Worm (Caenorhabditis elegans): ENCODE results near the gene acer-1.

The acer-1 gene

DNA sequence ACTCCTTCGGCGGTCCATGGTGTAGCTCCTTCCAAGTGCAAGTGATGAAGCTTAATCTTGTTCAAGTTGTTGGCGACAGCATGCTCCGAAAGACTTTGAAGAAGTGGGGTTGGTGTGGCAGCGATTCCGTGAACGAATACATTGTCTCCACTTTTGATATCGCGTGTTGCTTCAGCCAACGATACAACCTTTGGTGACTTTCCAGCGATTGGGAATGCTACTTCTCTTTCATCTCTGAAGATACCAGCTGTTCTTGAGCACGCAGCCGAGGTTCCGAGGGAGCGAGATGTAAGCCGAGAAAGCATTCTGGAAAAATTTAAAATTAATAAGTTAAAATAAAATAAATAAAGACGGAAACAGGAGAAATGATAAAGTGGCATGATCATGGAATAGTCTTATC is at the start of gene acer-1:
TSS of gene acer-1 (minus strand) at position 306 of the 400 bp plus-strand sequence.
- TF ChIP-seq ref-1 (GFP tag; conservative IDR thresholded peaks at IDR 0.05) (no peak), ztf-23 (GFP tag; IDR thresholded peaks at IDR 0.05) (no peak), klf-2 (GFP tag; conservative IDR thresholded peaks at IDR 0.05) (no peak), T22C8.4 (GFP tag; IDR thresholded peaks at IDR 0.05) (no peak), tab-1 (GFP tag; IDR thresholded peaks at IDR 0.05) (no peak), cog-1 (tag; optimal IDR thresholded peaks at IDR 0.05) (no peak), med-1 (GFP tag; optimal IDR thresholded peaks at IDR 0.05; ENCODE audit: insufficient read depth) (no peak), flt-1 (GFP tag; IDR thresholded peaks at IDR 0.05) (no peak), ztf-29 (GFP tag; IDR thresholded peaks at IDR 0.05) (no peak)

DNA sequence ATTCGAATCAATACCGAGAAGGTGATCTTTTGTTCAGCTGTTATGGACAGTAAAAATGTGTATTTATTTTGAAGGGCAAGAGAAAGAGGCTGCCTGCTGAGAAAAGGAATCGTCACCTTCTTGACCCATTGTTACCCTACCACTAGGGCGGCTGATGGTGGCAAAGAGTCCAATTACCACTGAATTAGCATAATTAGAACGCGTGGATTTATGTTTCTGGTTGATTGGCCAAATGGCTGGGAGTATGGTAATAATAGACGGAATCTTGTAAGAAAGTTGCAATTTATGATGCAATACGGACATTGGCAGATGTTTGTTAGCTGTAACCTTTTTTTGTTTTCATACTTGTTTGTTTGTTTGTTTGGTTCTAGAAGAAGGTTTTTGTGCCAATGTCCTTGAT is 49.7 kb upstream of the acer-1 start:
- TF ChIP-seq ref-1 (GFP tag; conservative IDR thresholded peaks at IDR 0.05) = no peak
- peak; percentile 38; the same call in 1 of the 2 replicates for TF ChIP-seq tab-1 (GFP tag; IDR thresholded peaks at IDR 0.05)
- TF ChIP-seq cog-1 (tag; optimal IDR thresholded peaks at IDR 0.05) = no peak
- no peak for TF ChIP-seq ztf-29 (GFP tag; IDR thresholded peaks at IDR 0.05)
- no peak for TF ChIP-seq T22C8.4 (GFP tag; IDR thresholded peaks at IDR 0.05)
- no peak for TF ChIP-seq ztf-23 (GFP tag; IDR thresholded peaks at IDR 0.05)
- TF ChIP-seq klf-2 (GFP tag; conservative IDR thresholded peaks at IDR 0.05) = no peak
- 0 out of 2 replicates have a peak, but pooled peaks have one; percentile 7 for TF ChIP-seq flt-1 (GFP tag; IDR thresholded peaks at IDR 0.05)
- no peak for TF ChIP-seq med-1 (GFP tag; optimal IDR thresholded peaks at IDR 0.05; ENCODE audit: insufficient read depth)

DNA sequence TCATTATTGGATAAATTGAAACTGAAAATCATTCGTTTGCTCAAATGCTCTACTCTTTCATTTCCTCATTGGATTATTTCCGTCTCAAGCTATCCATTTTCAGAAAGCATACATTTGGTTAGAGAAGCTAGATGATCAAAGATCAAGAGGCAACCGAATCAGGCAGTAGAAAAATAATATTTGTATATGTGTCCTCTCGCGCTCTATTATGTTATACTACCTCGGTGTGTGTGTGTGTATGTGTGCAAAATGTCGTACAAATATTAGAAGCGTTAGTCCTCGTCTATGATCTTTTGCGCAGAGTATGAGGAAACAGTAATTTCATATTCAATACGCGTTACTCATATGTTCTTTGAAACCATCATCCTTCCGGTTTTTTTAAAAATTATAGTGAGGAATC is 46.9 kb upstream of the acer-1 start:
- TF ChIP-seq T22C8.4 (GFP tag; IDR thresholded peaks at IDR 0.05) (no peak), med-1 (GFP tag; optimal IDR thresholded peaks at IDR 0.05; ENCODE audit: insufficient read depth) (peak; percentile 9)

DNA sequence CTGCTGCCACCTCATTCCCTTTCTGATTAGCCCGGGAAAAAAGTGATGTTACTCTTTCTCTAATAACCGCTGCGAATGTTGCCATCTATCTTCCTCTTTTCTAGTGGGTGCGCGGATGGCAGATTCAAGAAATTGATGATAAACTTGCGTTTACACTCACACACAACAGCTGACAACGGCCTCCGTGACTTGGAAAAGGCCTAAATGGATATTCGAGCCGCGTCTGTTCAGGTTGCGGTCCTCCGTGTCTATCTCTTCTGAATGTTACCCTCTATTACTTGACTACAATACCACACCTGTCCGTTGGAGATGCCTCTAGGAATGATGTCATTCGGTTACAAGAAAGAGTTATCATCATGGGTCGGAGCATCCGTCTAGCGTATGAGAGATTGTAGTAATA is 46.3 kb upstream of the acer-1 start:
- no peak for TF ChIP-seq ztf-29 (GFP tag; IDR thresholded peaks at IDR 0.05)
- no peak for TF ChIP-seq ref-1 (GFP tag; conservative IDR thresholded peaks at IDR 0.05)
- TF ChIP-seq cog-1 (tag; optimal IDR thresholded peaks at IDR 0.05) = no peak
- TF ChIP-seq T22C8.4 (GFP tag; IDR thresholded peaks at IDR 0.05) = no peak
- TF ChIP-seq flt-1 (GFP tag; IDR thresholded peaks at IDR 0.05) = no peak
- TF ChIP-seq med-1 (GFP tag; optimal IDR thresholded peaks at IDR 0.05; ENCODE audit: insufficient read depth) = no peak
- TF ChIP-seq klf-2 (GFP tag; conservative IDR thresholded peaks at IDR 0.05) = no peak
- TF ChIP-seq ztf-23 (GFP tag; IDR thresholded peaks at IDR 0.05) = no peak
- TF ChIP-seq tab-1 (GFP tag; IDR thresholded peaks at IDR 0.05) = no peak

DNA sequence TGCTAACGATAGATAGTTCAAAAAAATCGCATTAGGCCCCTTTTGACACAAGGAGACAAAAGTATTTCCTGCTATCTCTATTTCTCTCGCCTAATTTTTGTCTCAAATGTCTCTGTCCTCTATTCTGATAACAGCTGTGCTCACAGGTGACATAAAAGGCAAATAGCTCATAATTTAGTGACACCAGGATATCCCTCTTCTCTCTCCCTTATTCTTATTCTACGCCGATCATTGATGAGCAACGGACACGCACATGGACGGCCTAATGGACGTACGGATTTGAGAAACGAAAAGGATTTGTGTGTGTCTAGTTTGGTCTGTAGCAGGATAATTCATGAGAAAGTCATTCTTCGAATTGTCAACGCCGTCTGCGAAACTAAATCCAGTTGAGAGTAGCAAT is 45.8 kb upstream of the acer-1 start:
- no peak for TF ChIP-seq med-1 (GFP tag; optimal IDR thresholded peaks at IDR 0.05; ENCODE audit: insufficient read depth)
- TF ChIP-seq T22C8.4 (GFP tag; IDR thresholded peaks at IDR 0.05) = no peak
- TF ChIP-seq flt-1 (GFP tag; IDR thresholded peaks at IDR 0.05) = no peak
- no peak for TF ChIP-seq ref-1 (GFP tag; conservative IDR thresholded peaks at IDR 0.05)
- TF ChIP-seq klf-2 (GFP tag; conservative IDR thresholded peaks at IDR 0.05) = no peak
- no peak for TF ChIP-seq ztf-23 (GFP tag; IDR thresholded peaks at IDR 0.05)
- no peak for TF ChIP-seq tab-1 (GFP tag; IDR thresholded peaks at IDR 0.05)
- no peak for TF ChIP-seq ztf-29 (GFP tag; IDR thresholded peaks at IDR 0.05)

DNA sequence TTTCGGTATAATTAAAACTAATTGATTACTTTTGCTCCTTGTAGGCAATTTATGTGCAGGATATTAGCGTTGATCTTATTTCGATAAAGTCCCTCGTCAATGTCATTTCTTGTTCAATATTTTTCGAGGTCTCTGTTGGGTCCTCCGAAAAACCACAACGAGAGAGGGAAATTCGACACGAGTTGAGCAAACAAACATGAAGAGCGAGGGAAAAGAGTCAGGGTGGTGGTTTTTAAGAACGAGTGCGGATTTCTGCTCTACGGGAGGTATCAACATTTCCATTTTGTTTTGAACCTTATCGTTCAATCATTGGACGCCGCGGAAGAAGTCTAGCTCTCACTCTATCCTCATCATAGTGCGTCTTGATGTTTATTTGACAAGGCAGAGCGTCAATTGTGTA is 44.5 kb upstream of the acer-1 start:
- TF ChIP-seq flt-1 (GFP tag; IDR thresholded peaks at IDR 0.05) (no peak), cog-1 (tag; optimal IDR thresholded peaks at IDR 0.05) (no peak), med-1 (GFP tag; optimal IDR thresholded peaks at IDR 0.05; ENCODE audit: insufficient read depth) (no peak)

DNA sequence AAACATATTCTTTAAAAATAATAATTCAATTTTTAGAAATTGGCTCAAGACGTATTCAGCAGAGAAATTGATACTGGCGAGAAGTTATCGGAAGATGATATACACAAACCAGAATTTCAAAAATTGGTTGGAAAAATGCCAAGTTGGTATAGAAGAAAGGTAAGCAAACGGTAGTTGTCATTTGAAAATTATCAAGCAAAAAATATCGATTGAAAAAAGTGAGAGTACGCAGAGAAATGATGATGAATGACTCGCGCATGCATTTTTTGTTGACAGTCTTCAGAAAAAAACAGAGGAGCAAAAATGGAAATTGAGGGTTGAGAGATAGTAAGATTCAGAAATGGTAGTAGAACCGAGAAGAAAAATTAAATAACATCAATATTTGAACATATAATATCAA is 42.8 kb upstream of the acer-1 start:
- TF ChIP-seq T22C8.4 (GFP tag; IDR thresholded peaks at IDR 0.05) = no peak
- no peak for TF ChIP-seq klf-2 (GFP tag; conservative IDR thresholded peaks at IDR 0.05)
- TF ChIP-seq tab-1 (GFP tag; IDR thresholded peaks at IDR 0.05) = no peak
- no peak for TF ChIP-seq ztf-23 (GFP tag; IDR thresholded peaks at IDR 0.05)
- no peak for TF ChIP-seq cog-1 (tag; optimal IDR thresholded peaks at IDR 0.05)
- TF ChIP-seq flt-1 (GFP tag; IDR thresholded peaks at IDR 0.05) = no peak
- TF ChIP-seq med-1 (GFP tag; optimal IDR thresholded peaks at IDR 0.05; ENCODE audit: insufficient read depth) = no peak
- no peak for TF ChIP-seq ref-1 (GFP tag; conservative IDR thresholded peaks at IDR 0.05)
- no peak for TF ChIP-seq ztf-29 (GFP tag; IDR thresholded peaks at IDR 0.05)

DNA sequence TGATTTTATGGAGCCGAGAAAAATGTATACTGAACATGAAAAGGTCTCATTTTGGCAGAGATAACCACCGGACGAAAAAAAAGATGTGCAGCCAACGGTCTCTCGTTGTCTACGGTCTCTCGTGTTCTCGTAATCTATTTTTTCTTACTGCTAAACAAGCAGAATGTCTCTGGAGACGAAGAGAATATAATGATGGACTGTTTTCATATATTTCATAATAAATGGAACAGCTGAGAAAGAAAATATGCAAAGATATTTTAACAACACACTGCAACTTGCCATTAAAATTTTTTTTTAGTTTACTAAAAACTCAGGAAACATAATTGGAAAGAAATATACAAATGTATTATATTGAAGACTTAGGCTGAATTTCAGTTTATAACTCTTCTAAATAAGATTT is 39.9 kb upstream of the acer-1 start:
- no peak for TF ChIP-seq cog-1 (tag; optimal IDR thresholded peaks at IDR 0.05)
- no peak for TF ChIP-seq ref-1 (GFP tag; conservative IDR thresholded peaks at IDR 0.05)
- no peak for TF ChIP-seq T22C8.4 (GFP tag; IDR thresholded peaks at IDR 0.05)
- no peak for TF ChIP-seq klf-2 (GFP tag; conservative IDR thresholded peaks at IDR 0.05)
- no peak for TF ChIP-seq tab-1 (GFP tag; IDR thresholded peaks at IDR 0.05)
- TF ChIP-seq flt-1 (GFP tag; IDR thresholded peaks at IDR 0.05) = no peak
- TF ChIP-seq med-1 (GFP tag; optimal IDR thresholded peaks at IDR 0.05; ENCODE audit: insufficient read depth) = no peak
- no peak for TF ChIP-seq ztf-23 (GFP tag; IDR thresholded peaks at IDR 0.05)
- TF ChIP-seq ztf-29 (GFP tag; IDR thresholded peaks at IDR 0.05) = no peak

DNA sequence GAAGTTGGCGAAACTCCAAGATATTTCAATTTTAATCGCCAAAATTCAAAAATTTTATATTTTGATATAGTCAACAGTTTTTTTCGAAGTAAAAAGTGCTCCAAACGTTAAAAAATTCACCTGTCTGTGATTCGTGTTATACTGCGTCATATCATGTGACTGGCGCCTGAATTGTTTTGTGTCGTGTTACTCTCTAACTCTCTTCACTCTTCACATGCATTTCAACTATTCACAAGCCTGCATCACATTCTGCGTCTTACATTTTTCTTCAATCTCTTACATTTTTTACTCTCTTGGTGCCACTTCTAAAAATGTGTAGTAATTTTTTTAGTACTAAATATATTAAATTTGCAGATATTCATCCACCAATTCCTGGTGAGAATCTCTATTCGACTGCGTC is 38.2 kb upstream of the acer-1 start, which contains the start of gene flcn-1:
TSS of gene flcn-1 (plus strand) at position 348 of the 400 bp plus-strand sequence.
- TF ChIP-seq flt-1 (GFP tag; IDR thresholded peaks at IDR 0.05) (no peak), ref-1 (GFP tag; conservative IDR thresholded peaks at IDR 0.05) (no peak), T22C8.4 (GFP tag; IDR thresholded peaks at IDR 0.05) (no peak), ztf-29 (GFP tag; IDR thresholded peaks at IDR 0.05) (no peak), ztf-23 (GFP tag; IDR thresholded peaks at IDR 0.05) (no peak), cog-1 (tag; optimal IDR thresholded peaks at IDR 0.05) (no peak), med-1 (GFP tag; optimal IDR thresholded peaks at IDR 0.05; ENCODE audit: insufficient read depth) (no peak), klf-2 (GFP tag; conservative IDR thresholded peaks at IDR 0.05) (no peak), tab-1 (GFP tag; IDR thresholded peaks at IDR 0.05) (no peak)

DNA sequence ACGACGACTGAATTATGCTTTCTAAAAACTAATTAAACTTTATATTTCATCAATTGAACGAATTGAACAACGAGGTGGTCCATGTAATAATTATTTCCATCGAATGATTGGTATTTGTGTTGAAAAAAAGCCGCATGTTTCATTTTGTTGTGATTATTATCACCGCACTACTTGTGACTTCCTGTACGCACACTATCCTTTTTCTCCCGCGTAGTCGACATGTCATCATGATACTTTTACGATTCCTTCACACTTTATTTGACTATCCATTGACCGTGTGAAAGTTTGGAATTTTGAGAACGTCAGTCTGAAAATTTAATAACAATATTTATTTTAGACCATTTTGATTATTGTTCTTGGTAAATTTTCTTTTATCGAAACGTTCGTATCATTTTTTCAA is 37.4 kb upstream of the acer-1 start, which contains the start of gene F22D3.4:
TSS of gene F22D3.4 (minus strand) at position 1 of the 400 bp plus-strand sequence.
- TF ChIP-seq tab-1 (GFP tag; IDR thresholded peaks at IDR 0.05) (no peak), flt-1 (GFP tag; IDR thresholded peaks at IDR 0.05) (no peak), klf-2 (GFP tag; conservative IDR thresholded peaks at IDR 0.05) (no peak), ref-1 (GFP tag; conservative IDR thresholded peaks at IDR 0.05) (no peak), T22C8.4 (GFP tag; IDR thresholded peaks at IDR 0.05) (no peak), med-1 (GFP tag; optimal IDR thresholded peaks at IDR 0.05; ENCODE audit: insufficient read depth) (no peak), cog-1 (tag; optimal IDR thresholded peaks at IDR 0.05) (no peak), ztf-23 (GFP tag; IDR thresholded peaks at IDR 0.05) (no peak), ztf-29 (GFP tag; IDR thresholded peaks at IDR 0.05) (no peak)

Measured in whole organism, midembryonic.